Fruit fly (Drosophila melanogaster): ENCODE measurements around the gene CG4596.
A peak's percentile ranks its signal among the peaks of the same experiment; 100 is the strongest.

CG4596 gene

DNA sequence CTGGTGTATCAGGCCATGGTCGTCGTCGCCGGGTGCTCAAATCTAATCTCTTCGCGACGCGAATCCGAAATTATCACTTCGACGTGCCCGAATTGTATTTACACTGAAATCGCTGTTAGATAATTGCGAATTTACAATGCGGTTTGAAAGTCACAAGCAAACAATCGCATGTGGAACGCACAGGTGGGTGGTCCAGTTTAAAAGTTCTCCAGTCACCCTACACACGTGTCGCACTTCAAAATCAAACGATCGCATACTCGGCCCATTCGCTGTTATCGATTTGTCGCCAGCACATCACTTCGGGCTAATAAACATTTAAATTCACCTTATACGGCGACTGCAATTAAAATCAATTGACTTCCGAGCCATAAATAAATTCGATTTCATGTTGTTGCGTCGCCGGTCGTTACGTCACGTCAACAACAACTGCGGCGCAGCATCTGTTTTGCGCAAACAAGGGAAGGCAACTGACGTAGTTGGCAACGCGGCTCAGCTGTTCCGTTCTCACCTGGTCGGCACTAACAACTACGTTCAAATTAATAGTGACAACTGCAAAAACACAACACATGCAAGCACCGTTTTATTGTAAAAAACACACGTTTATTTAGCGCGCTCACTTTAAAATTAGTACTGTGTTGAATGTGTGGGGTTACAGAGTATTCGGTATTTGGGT, 9.9 kb upstream of the CG4596 start, which contains the start of gene CG6574:
Gene CG6574, minus strand, starts transcription at position 216 of the 673 bp plus-strand sequence.
- TF ChIP-seq CG17801 (GFP tag; optimal IDR thresholded peaks at IDR 0.05; ENCODE audit: partially characterized antibody), result peak; percentile 25

DNA sequence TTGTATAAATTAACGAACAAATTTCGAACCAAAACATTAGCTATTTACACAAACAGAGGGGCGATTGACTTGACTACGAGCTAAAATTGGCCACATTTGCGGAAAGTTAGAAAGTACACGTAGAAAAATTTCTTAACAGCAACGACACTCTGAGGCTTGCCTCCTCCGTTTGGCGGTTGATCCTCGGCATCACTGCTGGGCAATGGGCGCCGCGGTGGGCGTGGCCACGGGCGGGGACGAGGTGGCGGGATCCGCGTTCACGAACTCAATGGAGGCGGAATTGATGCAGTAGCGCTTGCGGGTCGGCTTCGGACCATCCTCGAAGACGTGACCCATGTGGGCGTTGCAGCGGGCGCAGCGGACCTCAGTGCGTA, 9.4 kb upstream of the CG4596 start:
- no peak for TF ChIP-seq CG17801 (GFP tag; optimal IDR thresholded peaks at IDR 0.05; ENCODE audit: partially characterized antibody)

DNA sequence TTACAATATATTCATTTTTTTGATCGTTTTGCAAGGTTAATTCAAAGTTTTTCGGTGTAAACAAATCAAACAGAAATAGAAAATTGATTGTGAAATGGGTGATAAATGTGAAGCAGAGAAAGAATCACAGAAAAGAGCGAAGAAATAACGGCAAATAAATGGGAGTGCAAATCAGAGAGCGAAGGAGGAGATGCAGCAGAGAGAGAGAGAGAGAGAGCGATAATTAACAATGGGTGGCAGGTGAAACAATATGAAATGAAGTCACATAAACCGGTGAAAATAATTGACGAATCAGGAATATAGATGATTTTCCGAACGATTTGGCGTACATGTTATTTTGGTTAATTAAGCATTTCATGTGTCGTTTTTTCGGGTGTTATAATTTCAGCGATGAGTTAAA, 8.9 kb upstream of the CG4596 start:
- TF ChIP-seq CG17801 (GFP tag; optimal IDR thresholded peaks at IDR 0.05; ENCODE audit: partially characterized antibody), result peak; percentile 4

DNA sequence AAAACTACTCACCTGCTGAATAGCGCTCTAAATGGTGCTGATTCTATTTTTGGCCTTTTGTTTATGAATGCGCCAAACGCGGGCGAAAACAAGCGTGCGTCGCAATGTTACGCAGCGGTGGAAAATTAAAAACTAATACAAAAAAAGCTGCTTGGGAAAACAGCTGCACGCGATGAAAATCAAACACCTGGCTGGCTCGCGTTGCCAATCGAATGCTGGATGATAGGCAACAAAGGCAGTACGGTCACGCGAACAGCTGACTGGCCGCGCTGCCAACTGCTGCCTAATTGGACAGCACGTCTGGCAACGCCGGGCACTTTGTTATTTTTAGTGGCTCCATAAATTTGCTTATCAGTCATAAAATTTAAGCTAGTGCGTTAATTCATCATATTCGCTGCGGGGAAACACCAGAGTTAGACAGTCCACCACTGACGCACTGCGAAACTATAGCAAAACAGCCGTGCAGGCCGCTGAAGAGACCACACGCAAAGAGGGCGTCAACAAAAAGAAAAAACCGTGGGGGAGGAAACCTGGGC, 4.3 kb upstream of the CG4596 start, which contains the start of the genes SelR and Tsp86D:
Gene SelR, minus strand, starts transcription at position 216 of the 536 bp plus-strand sequence.
Gene Tsp86D, plus strand, starts transcription at position 282 of the 536 bp plus-strand sequence.
- peak; percentile 79 for TF ChIP-seq CG17801 (GFP tag; optimal IDR thresholded peaks at IDR 0.05; ENCODE audit: partially characterized antibody)

DNA sequence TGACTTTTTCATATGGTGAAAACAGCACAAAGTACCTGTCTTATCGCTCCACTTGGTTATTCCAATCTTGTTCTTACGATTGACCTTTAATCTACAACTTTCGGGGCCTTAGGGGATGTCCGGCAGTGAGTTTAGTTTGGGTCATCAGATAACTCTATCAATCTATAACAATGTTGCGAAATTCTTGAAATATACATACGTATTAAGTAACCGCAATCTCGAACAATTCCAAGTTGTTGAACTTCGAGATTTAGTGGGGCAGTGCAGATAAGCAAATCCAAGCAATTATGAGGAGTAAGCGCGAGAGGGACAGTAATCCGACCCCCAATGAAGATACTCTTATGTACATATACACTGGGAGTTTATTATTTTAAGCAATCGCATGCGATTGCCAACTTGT, 2.3 kb upstream of the CG4596 start:
- TF ChIP-seq CG17801 (GFP tag; optimal IDR thresholded peaks at IDR 0.05; ENCODE audit: partially characterized antibody), result no peak

DNA sequence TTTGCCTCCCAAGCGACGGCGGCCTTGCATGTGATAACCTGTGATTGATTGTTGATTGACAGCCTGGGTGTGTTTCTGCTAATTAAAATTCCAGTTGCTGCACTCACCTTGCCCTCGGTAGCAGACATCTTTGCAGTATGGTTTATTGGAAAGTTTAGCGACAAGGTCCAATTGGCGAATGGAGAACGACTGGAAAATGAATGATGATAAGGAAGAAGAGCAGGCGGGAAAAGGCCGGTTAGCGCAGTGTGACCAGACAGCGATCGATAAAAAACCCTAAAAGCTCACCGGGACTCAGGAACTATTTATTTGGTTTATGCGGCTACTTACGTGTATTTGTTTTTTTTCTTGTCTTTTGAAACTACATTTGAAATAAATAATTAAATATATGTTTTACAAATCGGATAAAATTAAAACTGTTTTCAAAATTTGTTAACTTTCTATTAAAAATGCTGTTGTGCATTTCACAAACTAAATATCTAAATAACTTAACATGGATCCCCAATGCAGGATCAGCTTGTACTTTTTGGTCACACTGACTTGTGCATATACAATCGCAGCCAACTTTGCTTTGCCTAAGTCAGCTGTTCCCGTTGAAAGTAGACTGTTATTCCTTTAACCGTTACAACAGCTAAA, 572 bp upstream of the CG4596 start, which contains the start of gene Fdh:
Gene Fdh, minus strand, starts transcription at position 234 of the 636 bp plus-strand sequence.
- TF ChIP-seq CG17801 (GFP tag; optimal IDR thresholded peaks at IDR 0.05; ENCODE audit: partially characterized antibody), result peak; percentile 48

DNA sequence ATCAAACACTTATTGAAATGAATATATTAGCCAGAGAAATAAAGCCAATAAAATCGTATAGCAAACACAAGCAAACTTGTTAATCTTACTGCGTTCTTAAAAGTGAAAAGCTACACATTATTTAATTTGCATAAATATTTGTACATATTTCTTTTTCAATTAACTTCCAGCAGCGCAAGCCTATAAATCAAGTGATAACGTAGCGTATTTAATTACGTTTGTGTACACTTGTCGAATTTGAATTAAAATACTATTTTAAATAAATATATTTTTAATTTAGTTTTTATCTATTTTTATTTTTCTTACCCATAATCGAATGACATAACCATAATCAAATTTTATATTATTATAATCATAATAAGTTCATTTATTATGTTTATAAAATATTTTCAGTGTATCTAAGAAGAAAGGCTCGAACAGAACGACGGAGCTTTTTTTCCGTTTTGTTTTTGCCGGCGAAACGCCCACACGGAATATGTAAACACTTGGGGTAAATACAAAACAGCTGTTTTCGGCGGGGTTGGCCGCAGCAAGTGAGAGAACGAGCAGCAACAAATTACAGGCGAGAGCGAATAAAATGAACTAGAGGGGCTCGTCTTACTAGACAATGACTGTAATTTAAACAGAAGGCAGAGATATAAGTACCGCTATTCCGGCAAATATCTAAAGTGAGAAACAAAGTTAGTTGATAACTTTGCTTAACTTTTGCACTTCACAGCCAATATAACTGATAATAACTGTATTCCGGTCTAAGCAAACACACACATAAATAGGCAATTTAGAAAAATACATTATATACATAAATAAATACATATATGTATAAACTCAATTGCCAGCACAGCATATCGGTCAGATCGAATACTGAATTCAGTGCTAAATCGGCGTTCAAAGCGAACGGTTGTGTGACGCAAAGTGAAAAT, 2.9 kb downstream of the CG4596 start, which contains the start of gene Sodh2:
Gene Sodh2, plus strand, starts transcription at position 870 of the 920 bp plus-strand sequence.
- TF ChIP-seq CG17801 (GFP tag; optimal IDR thresholded peaks at IDR 0.05; ENCODE audit: partially characterized antibody), result peak; percentile 84

DNA sequence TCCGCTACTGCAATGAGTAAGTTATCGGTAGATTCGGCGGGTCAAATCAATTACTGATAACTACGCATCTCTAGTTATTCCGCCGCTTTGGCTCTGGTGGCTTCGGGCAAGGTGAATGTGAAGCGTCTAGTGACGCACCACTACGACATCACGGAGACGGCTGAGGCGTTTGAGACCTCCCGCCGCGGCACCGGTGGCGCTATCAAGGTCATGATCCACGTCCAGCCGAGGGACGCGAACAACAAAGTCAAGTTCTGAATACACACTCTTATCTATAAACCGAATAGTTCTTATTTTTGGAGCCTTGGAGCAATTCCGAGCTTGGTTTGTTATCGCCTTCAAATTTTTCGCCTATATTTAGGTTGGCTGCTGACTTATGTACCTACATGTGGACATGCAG, 5.0 kb downstream of the CG4596 start:
- TF ChIP-seq CG17801 (GFP tag; optimal IDR thresholded peaks at IDR 0.05; ENCODE audit: partially characterized antibody), result no peak

DNA sequence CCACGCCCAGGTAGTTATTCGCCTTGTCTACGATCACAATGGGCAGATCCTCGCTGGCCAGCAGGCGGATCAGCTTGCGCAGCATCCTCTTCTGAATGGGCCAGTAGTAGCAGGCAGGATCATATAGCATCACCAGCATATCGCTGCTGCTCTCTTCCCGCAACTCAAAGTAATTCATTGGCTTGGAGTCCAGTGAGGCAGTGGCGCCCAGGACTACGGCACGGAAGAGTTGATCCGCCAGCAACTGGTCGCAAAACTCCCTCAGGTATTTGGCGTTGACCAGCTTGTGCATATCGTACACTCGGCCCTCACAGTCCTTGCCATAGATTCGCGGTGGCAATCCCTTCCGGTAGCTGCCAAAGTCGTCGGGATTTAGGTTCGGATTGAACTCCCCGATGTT, 5.8 kb downstream of the CG4596 start:
- TF ChIP-seq CG17801 (GFP tag; optimal IDR thresholded peaks at IDR 0.05; ENCODE audit: partially characterized antibody), result no peak

DNA sequence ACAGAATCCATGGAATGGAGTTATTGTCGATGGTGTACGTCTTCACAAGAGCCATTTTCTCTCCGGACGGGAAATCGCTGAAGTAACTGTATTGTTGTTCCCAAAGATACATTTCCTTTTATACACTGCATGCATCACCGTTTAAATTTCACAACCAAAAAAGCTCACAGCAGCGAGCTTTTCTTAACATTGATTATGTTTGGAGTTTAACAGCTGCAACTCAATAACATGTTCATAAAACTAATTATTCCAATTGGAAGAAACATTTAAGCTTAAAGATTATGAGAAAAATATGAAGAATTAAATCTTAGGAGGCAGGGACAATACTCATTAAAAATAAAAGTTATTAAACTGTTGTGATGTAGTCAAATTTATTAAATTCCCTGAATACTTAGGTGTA, 6.4 kb downstream of the CG4596 start, which contains the start of gene CG14695:
Gene CG14695, minus strand, starts transcription at position 101 of the 400 bp plus-strand sequence.
- TF ChIP-seq CG17801 (GFP tag; optimal IDR thresholded peaks at IDR 0.05; ENCODE audit: partially characterized antibody), result no peak

DNA sequence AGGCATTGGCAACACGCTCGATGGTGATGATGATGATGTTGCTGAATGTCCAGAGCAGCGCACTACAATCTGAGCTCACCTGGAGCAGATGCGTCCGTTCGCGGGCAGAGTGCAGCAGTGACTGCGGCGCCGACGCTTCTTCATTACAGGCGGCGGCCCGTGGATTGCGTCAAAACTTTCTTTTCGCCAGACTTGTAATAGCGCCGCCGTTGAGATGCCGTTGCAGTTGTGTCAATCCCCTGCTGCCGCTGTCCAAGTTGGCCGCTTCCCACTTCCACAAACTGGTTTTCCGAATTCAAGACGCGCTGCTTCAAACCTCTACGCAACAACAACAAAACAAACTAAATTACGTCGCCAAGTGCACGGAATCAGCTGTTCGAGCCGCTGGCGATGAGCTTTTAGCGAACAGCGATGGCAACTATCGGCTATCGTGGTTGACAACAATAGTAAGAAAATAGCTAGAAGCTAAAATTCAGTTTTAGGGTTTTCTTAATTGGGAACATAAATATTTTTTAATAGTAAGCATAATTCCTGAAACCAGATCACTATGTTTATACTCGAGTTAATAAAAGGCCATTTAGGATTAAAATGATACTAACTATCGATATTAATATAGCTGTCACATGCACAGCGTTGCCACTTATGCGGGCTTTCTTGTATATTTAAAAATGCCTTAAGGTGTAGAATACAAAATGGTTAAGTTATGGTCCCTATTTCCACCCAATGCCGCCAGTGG, 9.2 kb downstream of the CG4596 start, which contains the start of gene Tpc1:
Gene Tpc1, minus strand, starts transcription at position 365 of the 736 bp plus-strand sequence.
- TF ChIP-seq CG17801 (GFP tag; optimal IDR thresholded peaks at IDR 0.05; ENCODE audit: partially characterized antibody), result no peak

DNA sequence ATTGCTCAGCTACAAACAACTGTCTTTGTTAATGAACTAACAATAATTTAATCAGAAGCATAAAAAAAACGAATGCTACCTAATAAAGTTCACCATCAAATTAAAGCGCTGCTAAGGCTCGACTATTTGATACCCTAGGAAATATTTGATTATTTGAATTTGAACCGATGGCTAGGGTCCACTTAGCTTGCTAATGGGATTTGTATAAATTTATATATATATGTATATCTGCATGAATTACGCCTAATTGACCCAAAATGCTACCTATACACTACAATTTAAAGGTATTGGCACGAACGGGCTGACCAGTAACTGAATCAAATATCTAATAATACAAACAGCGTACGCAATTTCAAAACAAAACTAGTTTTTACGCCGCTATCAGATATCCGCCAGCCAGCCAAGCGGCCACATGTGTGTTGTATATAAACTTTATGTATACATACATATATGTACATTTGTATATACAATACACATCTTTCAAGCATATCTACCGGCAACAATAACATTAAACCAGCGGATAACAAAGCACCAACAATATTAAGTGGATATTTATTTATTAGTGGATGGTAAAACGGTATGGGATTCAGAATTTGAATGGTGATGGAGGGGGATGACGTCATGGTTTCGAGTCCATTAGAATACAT, 11.3 kb downstream of the CG4596 start:
- no peak for TF ChIP-seq CG17801 (GFP tag; optimal IDR thresholded peaks at IDR 0.05; ENCODE audit: partially characterized antibody)

DNA sequence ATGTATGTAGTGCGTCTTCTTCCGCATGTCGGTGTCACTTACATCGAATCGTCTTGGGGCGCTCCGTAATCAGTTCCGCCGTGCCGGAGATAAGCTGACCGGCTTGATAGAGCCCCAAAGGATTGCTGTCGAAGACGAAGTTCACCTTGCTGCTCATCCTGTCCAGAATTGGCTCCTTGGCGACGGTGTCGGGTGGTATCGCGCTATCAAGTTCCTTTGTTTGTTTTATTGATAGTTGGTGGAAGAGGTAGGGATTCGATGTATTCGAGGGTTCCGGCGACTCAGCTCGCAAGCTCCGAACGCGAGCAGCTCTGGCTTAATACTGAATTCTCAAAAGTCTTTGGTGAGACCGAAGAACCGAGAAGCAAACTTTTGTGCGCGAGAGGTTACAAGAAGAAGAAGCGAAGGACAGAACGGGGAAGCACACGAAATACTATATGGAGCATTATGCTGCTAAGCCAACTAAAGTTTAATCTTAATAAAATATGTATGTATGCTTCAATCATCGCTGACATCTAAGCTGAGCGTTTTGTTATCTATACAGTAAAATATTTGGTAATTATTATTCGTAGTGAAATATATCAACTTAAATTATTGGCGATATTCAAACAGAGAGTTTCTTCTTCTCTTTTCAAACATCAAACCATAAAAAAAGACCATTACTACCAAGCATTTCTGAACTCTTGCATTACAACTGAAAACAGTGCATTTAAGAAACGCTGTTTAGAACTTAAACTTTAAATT, 12.0 kb downstream of the CG4596 start, which contains the start of gene CG14696:
Gene CG14696, minus strand, starts transcription at position 324 of the 744 bp plus-strand sequence.
- no peak for TF ChIP-seq CG17801 (GFP tag; optimal IDR thresholded peaks at IDR 0.05; ENCODE audit: partially characterized antibody)
